Fruit fly (Drosophila melanogaster) whole organism, adult: ENCODE measurements around the gene aralar1.

Source experiments
- CG11617 ChIP-seq: fragments of 200-800 bp; sonication (Bioruptor generic); optimal IDR thresholded peaks from 2 replicates; lab custom pipeline; 2017; ENCODE audit warnings: mild to moderate bottlenecking, missing biosample characterization, missing genetic modification reagents, missing genetic modification characterization
- CG12768 ChIP-seq: fragments of 200-800 bp; sonication (Bioruptor generic); optimal IDR thresholded peaks from 2 replicates; lab custom pipeline; 2017; ENCODE audit warnings: missing biosample characterization, missing genetic modification characterization, mild to moderate bottlenecking, moderate library complexity, missing genetic modification reagents
- CG14711 ChIP-seq: fragments of 200-800 bp; sonication (Bioruptor generic); optimal IDR thresholded peaks from 2 replicates; lab custom pipeline; 2018; ENCODE audit warnings: missing biosample characterization, mild to moderate bottlenecking, missing genetic modification characterization, moderate library complexity
- CG1620 ChIP-seq: fragments of 200-800 bp; sonication (Bioruptor generic); optimal IDR thresholded peaks from 2 replicates; lab custom pipeline; 2016; ENCODE audit warnings: missing biosample characterization, missing genetic modification characterization
- CG33017 ChIP-seq: fragments of 200-800 bp; sonication (Bioruptor generic); optimal IDR thresholded peaks from 2 replicates; lab custom pipeline; 2018; ENCODE audit warnings: missing biosample characterization, mild to moderate bottlenecking, missing genetic modification characterization, moderate library complexity
- CG5204 ChIP-seq: fragments of 200-800 bp; sonication (Bioruptor generic); optimal IDR thresholded peaks from 2 replicates; lab custom pipeline; 2016; ENCODE audit warnings: missing biosample characterization, missing genetic modification characterization
- CG7045 ChIP-seq: fragments of 200-800 bp; sonication (Bioruptor generic); optimal IDR thresholded peaks from 2 replicates; lab custom pipeline; 2017; ENCODE audit warnings: missing biosample characterization, mild to moderate bottlenecking, missing genetic modification characterization
- CG7101 ChIP-seq: fragments of 200-800 bp; sonication (Bioruptor generic); optimal IDR thresholded peaks from 2 replicates; lab custom pipeline; 2018; ENCODE audit warnings: missing biosample characterization, mild to moderate bottlenecking, missing genetic modification characterization, moderate library complexity
- Clk ChIP-seq: fragments of 200-800 bp; sonication (Bioruptor generic); optimal IDR thresholded peaks from 2 replicates; lab custom pipeline; 2017; ENCODE audit warnings: missing biosample characterization, missing genetic modification characterization
- Crg-1 ChIP-seq: fragments of 200-800 bp; sonication (Bioruptor generic); optimal IDR thresholded peaks from 2 replicates; lab custom pipeline; 2016; ENCODE audit warnings: missing biosample characterization, missing genetic modification characterization
- Hr96 ChIP-seq: fragments of 200-800 bp; sonication (Bioruptor generic); optimal IDR thresholded peaks from 2 replicates; lab custom pipeline; 2016; ENCODE audit warnings: missing biosample characterization, missing genetic modification characterization
- Mnt ChIP-seq: fragments of 200-800 bp; sonication (Bioruptor generic); optimal IDR thresholded peaks from 2 replicates; lab custom pipeline; 2016; ENCODE audit warnings: missing biosample characterization, mild to moderate bottlenecking, missing genetic modification characterization
- bab1 ChIP-seq: fragments of 200-800 bp; sonication (Bioruptor generic); optimal IDR thresholded peaks from 3 replicates; lab custom pipeline; 2019; ENCODE audit warnings: missing biosample characterization, mild to moderate bottlenecking, missing genetic modification characterization, moderate library complexity
- cic ChIP-seq: fragments of 200-800 bp; sonication (Bioruptor generic); optimal IDR thresholded peaks from 2 replicates; lab custom pipeline; 2017; ENCODE audit warnings: missing biosample characterization, mild to moderate bottlenecking, missing genetic modification characterization, moderate library complexity
- cnc ChIP-seq, 2 experiments: fragments of >200 bp; optimal IDR thresholded peaks; 2 replicates each; lab custom pipeline; 2017
- kay ChIP-seq: fragments of 200-800 bp; sonication (Bioruptor generic); peaks from one replicate; lab custom pipeline; 2016; ENCODE audit warnings: missing biosample characterization, missing genetic modification characterization, borderline replicate concordance
- ovo ChIP-seq: fragments of 200-800 bp; sonication (Bioruptor generic); optimal IDR thresholded peaks from 2 replicates; lab custom pipeline; 2016; ENCODE audit warnings: missing biosample characterization, missing genetic modification characterization
- pad ChIP-seq: fragments of 200-800 bp; sonication (Bioruptor generic); optimal IDR thresholded peaks from 3 replicates; lab custom pipeline; 2017; ENCODE audit warnings: missing biosample characterization, missing genetic modification characterization, mild to moderate bottlenecking, moderate library complexity, missing genetic modification reagents
- tj ChIP-seq: fragments of 200-800 bp; sonication (Bioruptor generic); optimal IDR thresholded peaks from 3 replicates; lab custom pipeline; 2017; ENCODE audit warnings: missing biosample characterization, mild to moderate bottlenecking, missing genetic modification characterization, moderate library complexity
- toe ChIP-seq: fragments of 200-800 bp; sonication (Bioruptor generic); optimal IDR thresholded peaks from 2 replicates; lab custom pipeline; 2016; ENCODE audit warnings: missing biosample characterization, missing genetic modification characterization

The aralar1 gene

dm6 chr3R:30444946-30445345 lies 10.7 kb downstream of the aralar1 start, which contains the start of gene Osi23:
TSS of gene Osi23 (minus strand) at chr3R:30445046.
- no peak for TF ChIP-seq kay (GFP tag; lab: Kevin White, UChicago)
- TF ChIP-seq Hr96 = no peak
- TF ChIP-seq toe (GFP tag; lab: Kevin White, UChicago) = no peak
- TF ChIP-seq tj (GFP tag; lab: Kevin White, UChicago) = no peak
- no peak for TF ChIP-seq Crg-1 (GFP tag; lab: Kevin White, UChicago)
- no peak for TF ChIP-seq CG11617 (GFP tag; lab: Kevin White, UChicago)
- TF ChIP-seq CG7045 (GFP tag; lab: Kevin White, UChicago) = no peak
- TF ChIP-seq CG1620 (GFP tag; lab: Kevin White, UChicago) = no peak

dm6 chr3R:30443549-30444133 lies 12.0 kb downstream of the aralar1 start, which contains the start of gene CG15537:
TSS of gene CG15537 (minus strand) at chr3R:30443599.
- TF ChIP-seq kay (GFP tag; lab: Kevin White, UChicago) = peak; percentile 86
- no peak for TF ChIP-seq ovo

dm6 chr3R:30431258-30432114 lies 24.2 kb downstream of the aralar1 start, which contains the start of gene CG15534:
TSS of gene CG15534 (plus strand) at chr3R:30432064.
- TF ChIP-seq bab1 = no peak
- TF ChIP-seq CG5204 = no peak
- no peak for TF ChIP-seq CG11617 (GFP tag; lab: Kevin White, UChicago)
- no peak for TF ChIP-seq Clk
- TF ChIP-seq tj (GFP tag; lab: Kevin White, UChicago) = no peak
- TF ChIP-seq CG12768 (GFP tag; lab: Kevin White, UChicago) = no peak
- no peak for TF ChIP-seq toe (GFP tag; lab: Kevin White, UChicago)
- TF ChIP-seq CG7101 (tag; lab: Kevin White, UChicago) = no peak

- TF ChIP-seq CG14711 (tag; lab: Kevin White, UChicago) (no peak), tj (GFP tag; lab: Kevin White, UChicago) (no peak), CG12768 (GFP tag; lab: Kevin White, UChicago) (no peak), cic (GFP tag; lab: Kevin White, UChicago) (no peak), CG11617 (GFP tag; lab: Kevin White, UChicago) (no peak), CG7101 (tag; lab: Kevin White, UChicago) (no peak), CG5204 (no peak), Hr96 (no peak), ovo (no peak), cnc (optimal IDR thresholded peaks at IDR 0.05; lab: Kevin White, UChicago) (no peak), Mnt (no peak), Clk (no peak)
Observed at dm6 chr3R:30428459-30428858, 27.2 kb downstream of the aralar1 start, which contains the start of gene CG15533. TSS of gene CG15533 (plus strand) at chr3R:30428820.

dm6 chr3R:30427805-30428359 lies 27.8 kb downstream of the aralar1 start, which contains the start of gene CG2218:
TSS of gene CG2218 (minus strand) at chr3R:30428276.
- TF ChIP-seq Mnt (peak; percentile 39), Hr96 (peak; percentile 47), CG33017 (tag; lab: Kevin White, UChicago) (peak; percentile 13), pad (GFP tag; lab: Kevin White, UChicago) (no peak), bab1 (peak; percentile 67), CG12768 (GFP tag; lab: Kevin White, UChicago) (peak; percentile 83), kay (GFP tag; lab: Kevin White, UChicago) (no peak), CG7045 (GFP tag; lab: Kevin White, UChicago) (peak; percentile 23), Crg-1 (GFP tag; lab: Kevin White, UChicago) (no peak), cic (GFP tag; lab: Kevin White, UChicago) (peak; percentile 46), CG1620 (GFP tag; lab: Kevin White, UChicago) (peak; percentile 1), CG7101 (tag; lab: Kevin White, UChicago) (no peak), ovo (no peak), toe (GFP tag; lab: Kevin White, UChicago) (peak; percentile 80), CG5204 (peak; percentile 55), CG14711 (tag; lab: Kevin White, UChicago) (no peak), tj (GFP tag; lab: Kevin White, UChicago) (peak; percentile 15), Clk (no peak), cnc (optimal IDR thresholded peaks at IDR 0.05; lab: Kevin White, UChicago) (no peak), CG11617 (GFP tag; lab: Kevin White, UChicago) (peak; percentile 36)

- TF ChIP-seq pad (GFP tag; lab: Kevin White, UChicago) (no peak), tj (GFP tag; lab: Kevin White, UChicago) (no peak), Hr96 (no peak), CG33017 (tag; lab: Kevin White, UChicago) (no peak), Crg-1 (GFP tag; lab: Kevin White, UChicago) (no peak), kay (GFP tag; lab: Kevin White, UChicago) (no peak), CG7101 (tag; lab: Kevin White, UChicago) (no peak), toe (GFP tag; lab: Kevin White, UChicago) (no peak), cnc (optimal IDR thresholded peaks at IDR 0.05; lab: Kevin White, UChicago) (no peak), CG5204 (no peak), Clk (no peak), CG7045 (GFP tag; lab: Kevin White, UChicago) (no peak), CG11617 (GFP tag; lab: Kevin White, UChicago) (no peak), CG12768 (GFP tag; lab: Kevin White, UChicago) (no peak), cic (GFP tag; lab: Kevin White, UChicago) (no peak), Mnt (no peak), ovo (no peak), bab1 (no peak), CG1620 (GFP tag; lab: Kevin White, UChicago) (no peak), CG14711 (tag; lab: Kevin White, UChicago) (no peak)
Observed at dm6 chr3R:30426626-30427025, 29.0 kb downstream of the aralar1 start.
